Fruit fly (Drosophila melanogaster): Measurements from ENCODE around the gene Vps16B.

The Vps16B gene

dm6 chr3R:29772090-29772794 lies 44.0 kb downstream of the Vps16B start (continued):
- TF ChIP-seq CG13624 (GFP tag; optimal IDR thresholded peaks at IDR 0.05), result no peak
- TF ChIP-seq CG30020 (tag; optimal IDR thresholded peaks at IDR 0.05), result no peak
- peak; percentile 75 for TF ChIP-seq NFAT (GFP tag; IDR thresholded peaks at IDR 0.05)
- no peak for TF ChIP-seq CG17802 (tag; optimal IDR thresholded peaks at IDR 0.05)
- TF ChIP-seq CG11085 (GFP tag; IDR thresholded peaks at IDR 0.05), result no peak
- no peak for TF ChIP-seq CG8388 (GFP tag; optimal IDR thresholded peaks at IDR 0.05)
- no peak for TF ChIP-seq pan (optimal IDR thresholded peaks at IDR 0.05)
- TF ChIP-seq pan (GFP tag; optimal IDR thresholded peaks at IDR 0.05 in 1 of 2, IDR thresholded peaks at IDR 0.05 in 1 of 2), result no peak
- no peak for TF ChIP-seq peb (GFP tag; IDR thresholded peaks at IDR 0.05)
- no peak for TF ChIP-seq CG6654 (GFP tag; optimal IDR thresholded peaks at IDR 0.05)
- no peak for TF ChIP-seq HLH3B (GFP tag; IDR thresholded peaks at IDR 0.05)
- TF ChIP-seq Mrtf (GFP tag; IDR thresholded peaks at IDR 0.05), result 0 out of 3 replicates have a peak, but pooled peaks have one; percentile 39
- TF ChIP-seq dysf (GFP tag; IDR thresholded peaks at IDR 0.05), result 0 out of 3 replicates have a peak, but pooled peaks have one; percentile 33
- TF ChIP-seq Hmr (GFP tag; optimal IDR thresholded peaks at IDR 0.05), result no peak
- TF ChIP-seq Asciz (GFP tag; optimal IDR thresholded peaks at IDR 0.05), result no peak
- no peak for TF ChIP-seq CG15073 (GFP tag; optimal IDR thresholded peaks at IDR 0.05)
- no peak for TF ChIP-seq Stat92E (GFP tag; optimal IDR thresholded peaks at IDR 0.05)
- TF ChIP-seq CG3065 (GFP tag; optimal IDR thresholded peaks at IDR 0.05), result no peak
- TF ChIP-seq disco-r (GFP tag; optimal IDR thresholded peaks at IDR 0.05), result no peak
- no peak for TF ChIP-seq CkIIα-i1 (GFP tag; IDR thresholded peaks at IDR 0.05)
- no peak for TF ChIP-seq CG3726 (GFP tag; IDR thresholded peaks at IDR 0.05)
- no peak for TF ChIP-seq NC2β (GFP tag; optimal IDR thresholded peaks at IDR 0.05)
- TF ChIP-seq bcd (GFP tag; optimal IDR thresholded peaks at IDR 0.05), result peak; percentile 49
- no peak for TF ChIP-seq lbe (GFP tag; optimal IDR thresholded peaks at IDR 0.05)
- no peak for TF ChIP-seq CG43689 (GFP tag; IDR thresholded peaks at IDR 0.05)
- TF ChIP-seq az2 (GFP tag; optimal IDR thresholded peaks at IDR 0.05), result peak; percentile 39
- TF ChIP-seq yki (optimal IDR thresholded peaks at IDR 0.05), result peak; percentile 59
- TF ChIP-seq CG4404 (GFP tag; IDR thresholded peaks at IDR 0.05), result no peak
- TF ChIP-seq ERR (GFP tag; optimal IDR thresholded peaks at IDR 0.05), result no peak
- no peak for TF ChIP-seq en (GFP tag; optimal IDR thresholded peaks at IDR 0.05)
- no peak for TF ChIP-seq lov (optimal IDR thresholded peaks at IDR 0.05)
- no peak for TF ChIP-seq lov (GFP tag; IDR thresholded peaks at IDR 0.05)
- TF ChIP-seq maf-S (GFP tag; optimal IDR thresholded peaks at IDR 0.05), result no peak
- TF ChIP-seq Hsf (GFP tag; optimal IDR thresholded peaks at IDR 0.05), result peak; percentile 8
- peak; percentile 1 for TF ChIP-seq tap (tag; optimal IDR thresholded peaks at IDR 0.05)
- TF ChIP-seq E2f1 (GFP tag; IDR thresholded peaks at IDR 0.05), result no peak
- TF ChIP-seq CG3995 (GFP tag; optimal IDR thresholded peaks at IDR 0.05), result peak; percentile 2
- no peak for TF ChIP-seq Camta (GFP tag; optimal IDR thresholded peaks at IDR 0.05)
- no peak; the same call in 1 of the 2 replicates for TF ChIP-seq sisA (GFP tag; IDR thresholded peaks at IDR 0.05)
- TF ChIP-seq MBD-R2 (GFP tag; IDR thresholded peaks at IDR 0.05), result no peak
- no peak for TF ChIP-seq gsb (GFP tag; IDR thresholded peaks at IDR 0.05)
- no peak for TF ChIP-seq Hr51 (GFP tag; optimal IDR thresholded peaks at IDR 0.05)
- TF ChIP-seq Bteb2 (GFP tag; optimal IDR thresholded peaks at IDR 0.05), result no peak
- peak; percentile 20 for TF ChIP-seq lilli (GFP tag; optimal IDR thresholded peaks at IDR 0.05)
- no peak for TF ChIP-seq CG12236 (GFP tag; optimal IDR thresholded peaks at IDR 0.05)
- TF ChIP-seq corto (GFP tag; optimal IDR thresholded peaks at IDR 0.05), result no peak
- no peak for TF ChIP-seq CG14667 (GFP tag; IDR thresholded peaks at IDR 0.05)
- TF ChIP-seq CG34224 (GFP tag; IDR thresholded peaks at IDR 0.05; ENCODE audit: partially characterized antibody), result no peak
- TF ChIP-seq shn (GFP tag; optimal IDR thresholded peaks at IDR 0.05), result no peak
- TF ChIP-seq CG11695 (GFP tag; IDR thresholded peaks at IDR 0.05), result no peak
- TF ChIP-seq nerfin-1 (tag; optimal IDR thresholded peaks at IDR 0.05), result no peak
- TF ChIP-seq odd (GFP tag; optimal IDR thresholded peaks at IDR 0.05), result peak; percentile 13

All from whole organism, embryonic.